Fruit fly (Drosophila melanogaster) whole organism, embryonic: ENCODE data around the gene CG43273.

ENCODE experiments used
- Antp ChIP-seq: fragments of 200-800 bp; sonication (Bioruptor generic); optimal IDR thresholded peaks from 3 replicates; lab custom pipeline; 2016; ENCODE audit warnings: missing biosample characterization, missing genetic modification characterization
- BEAF-32 ChIP-seq: fragments of 200-800 bp; sonication (Bioruptor generic); optimal IDR thresholded peaks from 3 replicates; lab custom pipeline; 2017; ENCODE audit warnings: missing biosample characterization, missing genetic modification characterization, mild to moderate bottlenecking, moderate library complexity, missing genetic modification reagents
- CG15601 ChIP-seq: fragments of 200-800 bp; sonication (Bioruptor generic); optimal IDR thresholded peaks from 3 replicates; lab custom pipeline; 2019; ENCODE audit warnings: missing biosample characterization, mild to moderate bottlenecking, missing genetic modification characterization, moderate library complexity
- CG16813 ChIP-seq: fragments of 200-800 bp; sonication (Bioruptor generic); IDR thresholded peaks from 3 replicates; pipeline ENCODE4 v1.3.6; 2022; ENCODE audit warnings: missing biosample characterization, missing genetic modification characterization; ENCODE audit not compliant: partially characterized antibody
- CG16863 ChIP-seq: fragments of 200-800 bp; sonication (Bioruptor generic); optimal IDR thresholded peaks from 3 replicates; lab custom pipeline; 2016; ENCODE audit warnings: missing biosample characterization, missing genetic modification characterization
- CG2202 ChIP-seq: fragments of 200-800 bp; sonication (Bioruptor generic); optimal IDR thresholded peaks from 2 replicates; lab custom pipeline; 2018; ENCODE audit warnings: missing biosample characterization, mild to moderate bottlenecking, missing genetic modification characterization
- CG2889 ChIP-seq: fragments of 200-800 bp; sonication (Bioruptor generic); IDR thresholded peaks from 3 replicates; pipeline ENCODE4 v1.3.6; 2022; ENCODE audit warnings: missing biosample characterization, missing genetic modification characterization
- CG30403 ChIP-seq: fragments of 200-800 bp; sonication (Bioruptor generic); optimal IDR thresholded peaks from 3 replicates; lab custom pipeline; 2016; ENCODE audit warnings: missing biosample characterization, missing genetic modification characterization
- CG31224 ChIP-seq: fragments of 200-800 bp; sonication (Bioruptor generic); IDR thresholded peaks from 2 replicates; pipeline ENCODE4 v1.3.6; 2022; ENCODE audit warnings: missing biosample characterization, missing genetic modification characterization
- CG42726 ChIP-seq: fragments of 200-800 bp; sonication (Bioruptor generic); IDR thresholded peaks from 2 replicates; pipeline ENCODE4 v1.3.6; 2022; ENCODE audit warnings: missing biosample characterization, missing genetic modification characterization; ENCODE audit not compliant: partially characterized antibody
- CG6689 ChIP-seq: fragments of 200-800 bp; sonication (Bioruptor generic); IDR thresholded peaks from 2 replicates; pipeline ENCODE4 v1.3.6; 2022; ENCODE audit warnings: missing biosample characterization, missing genetic modification characterization
- CG6813 ChIP-seq: fragments of 200-800 bp; sonication (Bioruptor generic); optimal IDR thresholded peaks from 2 replicates; lab custom pipeline; 2017; ENCODE audit warnings: missing biosample characterization, missing genetic modification characterization, mild to moderate bottlenecking, moderate library complexity, missing genetic modification reagents
- CG9727 ChIP-seq: fragments of 200-800 bp; sonication (Bioruptor generic); optimal IDR thresholded peaks from 3 replicates; lab custom pipeline; 2017; ENCODE audit warnings: missing biosample characterization, mild to moderate bottlenecking, missing genetic modification characterization
- CHES-1-like ChIP-seq: fragments of 200-800 bp; sonication (Bioruptor generic); optimal IDR thresholded peaks from 2 replicates; lab custom pipeline; 2016; ENCODE audit warnings: missing biosample characterization, missing genetic modification characterization
- Chrac-16 ChIP-seq: fragments of 200-800 bp; sonication (Bioruptor generic); optimal IDR thresholded peaks from 3 replicates; lab custom pipeline; 2016; ENCODE audit warnings: missing biosample characterization, missing genetic modification characterization
- Dref ChIP-seq: fragments of 200-800 bp; sonication (Bioruptor generic); IDR thresholded peaks from 2 replicates; pipeline ENCODE4 v1.3.6; 2022; ENCODE audit warnings: missing biosample characterization, missing genetic modification characterization
- ERR ChIP-seq: fragments of 200-800 bp; sonication (Bioruptor generic); optimal IDR thresholded peaks from 2 replicates; lab custom pipeline; 2016; ENCODE audit warnings: missing biosample characterization, missing genetic modification characterization
- Ets65A ChIP-seq: fragments of 200-800 bp; sonication (Bioruptor generic); peaks from one replicate; lab custom pipeline; 2016; ENCODE audit warnings: missing biosample characterization, missing genetic modification characterization
- HHEX ChIP-seq: fragments of 200-800 bp; sonication (Bioruptor generic); optimal IDR thresholded peaks from 3 replicates; lab custom pipeline; 2017; ENCODE audit warnings: missing biosample characterization, mild to moderate bottlenecking, missing genetic modification characterization, missing genetic modification reagents
- HLH3B ChIP-seq: fragments of 200-800 bp; sonication (Bioruptor generic); IDR thresholded peaks from 2 replicates; pipeline ENCODE4 v1.3.6; 2022; ENCODE audit warnings: missing biosample characterization, missing genetic modification characterization
- Kr ChIP-seq: fragments of 200-800 bp; sonication (Bioruptor generic); optimal IDR thresholded peaks from 2 replicates; lab custom pipeline; 2017; ENCODE audit warnings: missing biosample characterization, mild to moderate bottlenecking, missing genetic modification characterization
- Lhr ChIP-seq: fragments of 200-800 bp; sonication (Bioruptor generic); optimal IDR thresholded peaks from 3 replicates; lab custom pipeline; 2017; ENCODE audit warnings: mild to moderate bottlenecking, missing biosample characterization, missing genetic modification reagents, missing genetic modification characterization
- Oli ChIP-seq: fragments of 200-800 bp; sonication (Bioruptor generic); optimal IDR thresholded peaks from 2 replicates; lab custom pipeline; 2018; ENCODE audit warnings: missing biosample characterization, mild to moderate bottlenecking, missing genetic modification characterization, moderate library complexity
- Opbp ChIP-seq: fragments of 200-800 bp; sonication (Bioruptor generic); IDR thresholded peaks from 3 replicates; pipeline ENCODE4 v1.3.6; 2022; ENCODE audit warnings: missing biosample characterization, missing genetic modification characterization; ENCODE audit not compliant: partially characterized antibody
- Poxn ChIP-seq: fragments of 200-800 bp; sonication (Bioruptor generic); IDR thresholded peaks from 2 replicates; pipeline ENCODE4 v1.3.6; 2022; ENCODE audit warnings: missing biosample characterization, missing genetic modification characterization
- Rfx ChIP-seq: fragments of 200-800 bp; sonication (Bioruptor generic); IDR thresholded peaks from 2 replicates; pipeline ENCODE4 v1.3.6; 2022; ENCODE audit warnings: missing biosample characterization, missing genetic modification characterization
- amos ChIP-seq: fragments of 200-800 bp; sonication (Bioruptor generic); IDR thresholded peaks from 2 replicates; pipeline ENCODE4 v1.3.6; 2022; ENCODE audit warnings: missing biosample characterization, missing genetic modification characterization; ENCODE audit not compliant: partially characterized antibody
- bsh ChIP-seq, 2 experiments: fragments of 200-800 bp; sonication (Bioruptor generic); optimal IDR thresholded peaks; 2 replicates each; lab custom pipeline; 2017 to 2018; ENCODE audit warnings: mild to moderate bottlenecking in 2 of 2, missing biosample characterization in 2 of 2, missing genetic modification characterization in 2 of 2, moderate library complexity in 1 of 2
- caup ChIP-seq: fragments of 200-800 bp; sonication (Bioruptor generic); optimal IDR thresholded peaks from 3 replicates; lab custom pipeline; 2017; ENCODE audit warnings: missing biosample characterization, mild to moderate bottlenecking, missing genetic modification characterization, moderate library complexity; ENCODE audit not compliant: severe bottlenecking
- cg ChIP-seq: fragments of 200-800 bp; sonication (Bioruptor generic); optimal IDR thresholded peaks from 3 replicates; lab custom pipeline; 2019; ENCODE audit warnings: missing biosample characterization, mild to moderate bottlenecking, missing genetic modification characterization, moderate library complexity
- chn ChIP-seq: fragments of 200-800 bp; sonication (Bioruptor generic); optimal IDR thresholded peaks from 2 replicates; lab custom pipeline; 2016; ENCODE audit warnings: missing biosample characterization, missing genetic modification characterization
- dmrt11E ChIP-seq: fragments of 200-800 bp; sonication (Bioruptor generic); optimal IDR thresholded peaks from 3 replicates; lab custom pipeline; 2018; ENCODE audit warnings: missing biosample characterization, mild to moderate bottlenecking, missing genetic modification characterization, moderate library complexity
- dpn ChIP-seq, 2 experiments: fragments of 200-800 bp; sonication (Bioruptor generic); optimal IDR thresholded peaks; 3 replicates each; lab custom pipeline; 2016; ENCODE audit warnings: missing biosample characterization in 2 of 2, missing genetic modification characterization in 2 of 2
- ems ChIP-seq: fragments of 200-800 bp; sonication (Bioruptor generic); optimal IDR thresholded peaks from 3 replicates; lab custom pipeline; 2016; ENCODE audit warnings: missing biosample characterization, missing genetic modification characterization
- fd102C ChIP-seq: fragments of 200-800 bp; sonication (Bioruptor generic); optimal IDR thresholded peaks from 2 replicates; lab custom pipeline; 2018; ENCODE audit warnings: missing biosample characterization, mild to moderate bottlenecking, missing genetic modification characterization, moderate library complexity
- fd3F ChIP-seq: fragments of 200-800 bp; sonication (Bioruptor generic); optimal IDR thresholded peaks from 2 replicates; lab custom pipeline; 2018; ENCODE audit warnings: missing biosample characterization, mild to moderate bottlenecking, missing genetic modification characterization, moderate library complexity
- fd96Cb ChIP-seq: fragments of 200-800 bp; sonication (Bioruptor generic); optimal IDR thresholded peaks from 2 replicates; lab custom pipeline; 2018; ENCODE audit warnings: missing biosample characterization, mild to moderate bottlenecking, missing genetic modification characterization, moderate library complexity
- gce ChIP-seq: fragments of 200-800 bp; sonication (Bioruptor generic); IDR thresholded peaks from 3 replicates; pipeline ENCODE4 v1.3.6; 2022; ENCODE audit warnings: missing biosample characterization, missing genetic modification characterization
- gro ChIP-seq: fragments of 200-800 bp; sonication (Bioruptor generic); optimal IDR thresholded peaks from 2 replicates; lab custom pipeline; 2016; ENCODE audit warnings: missing biosample characterization, missing genetic modification characterization
- gsb ChIP-seq: fragments of 200-800 bp; sonication (Bioruptor generic); IDR thresholded peaks from 2 replicates; pipeline ENCODE4 v1.3.6; 2022; ENCODE audit warnings: missing biosample characterization, missing genetic modification characterization
- hbn ChIP-seq: fragments of 200-800 bp; sonication (Bioruptor generic); IDR thresholded peaks from 2 replicates; pipeline ENCODE4 v1.3.6; 2022; ENCODE audit warnings: missing biosample characterization, missing genetic modification characterization; ENCODE audit not compliant: partially characterized antibody
- mld ChIP-seq: fragments of 200-800 bp; sonication (Bioruptor generic); IDR thresholded peaks from 3 replicates; pipeline ENCODE4 v1.3.6; 2022; ENCODE audit warnings: missing biosample characterization, missing genetic modification characterization; ENCODE audit not compliant: partially characterized antibody
- p53 ChIP-seq: fragments of 200-800 bp; sonication (Bioruptor generic); optimal IDR thresholded peaks from 2 replicates; lab custom pipeline; 2016; ENCODE audit warnings: missing biosample characterization, missing genetic modification characterization
- sc ChIP-seq, 3 experiments: fragments of >200 bp in 2 of 3; fragments of 200-800 bp in 1 of 3; sonication (Bioruptor generic) in 1 of 3; optimal IDR thresholded peaks; 2 replicates in 2 of 3; 3 replicates in 1 of 3; lab custom pipeline; 2017; ENCODE audit warnings: mild to moderate bottlenecking in 1 of 3, missing biosample characterization in 1 of 3, missing genetic modification characterization in 1 of 3, missing genetic modification reagents in 1 of 3
- so ChIP-seq: fragments of 200-800 bp; sonication (Bioruptor generic); IDR thresholded peaks from 3 replicates; pipeline ENCODE4 v1.3.6; 2022; ENCODE audit warnings: missing biosample characterization, missing genetic modification characterization
- vfl ChIP-seq: fragments of 200-800 bp; sonication (Bioruptor generic); optimal IDR thresholded peaks from 2 replicates; lab custom pipeline; 2016; ENCODE audit warnings: missing biosample characterization, missing genetic modification characterization
- vvl ChIP-seq: fragments of 200-800 bp; sonication (Bioruptor generic); IDR thresholded peaks from 2 replicates; pipeline ENCODE4 v1.3.6; 2022; ENCODE audit warnings: missing biosample characterization, missing genetic modification characterization

Gene CG43273

DNA sequence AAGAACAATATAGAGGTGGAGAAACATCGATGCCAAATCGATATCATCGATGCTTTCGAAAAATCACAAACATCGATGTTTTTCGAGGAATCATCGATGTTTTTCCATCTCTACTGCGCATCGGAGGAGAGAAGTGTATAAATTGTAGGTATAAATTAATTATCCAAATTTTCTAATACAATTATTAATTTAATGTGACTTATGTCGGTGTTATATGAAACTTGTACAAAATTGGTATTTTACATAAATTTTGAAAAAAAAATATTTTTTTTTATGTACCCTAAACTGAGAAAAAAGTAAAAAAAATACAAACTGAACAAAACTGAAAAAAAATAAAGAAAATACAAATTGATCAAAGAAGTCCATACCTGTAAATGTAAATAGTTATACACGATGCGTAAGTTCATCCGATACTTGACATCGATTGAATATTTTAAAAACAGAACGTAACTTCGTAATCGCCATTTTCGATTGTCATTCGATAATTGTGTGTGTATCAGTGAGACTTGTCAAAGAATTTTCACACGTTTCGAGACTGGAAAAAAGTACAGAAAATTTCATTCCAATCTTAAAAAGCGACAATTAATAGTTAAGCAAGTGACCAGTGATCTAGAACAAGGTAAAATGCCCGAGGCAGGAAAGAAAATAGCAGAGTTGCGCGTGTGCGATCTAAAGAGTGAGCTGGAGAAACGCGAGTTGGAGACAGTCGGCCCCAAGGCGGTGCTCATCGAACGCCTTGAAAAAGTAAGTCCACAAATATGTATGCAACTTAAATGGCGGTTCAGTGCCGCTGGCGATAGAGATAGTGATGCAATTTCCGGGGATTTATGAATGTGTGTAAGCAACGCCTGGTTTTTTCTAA, 12.9 kb upstream of the CG43273 start, which contains the start of the genes CG5808 and Saf-B (continued):
- TF ChIP-seq dpn (GFP tag; optimal IDR thresholded peaks at IDR 0.05; lab: Kevin White, UChicago) = peak in 1 of 2 experiments; percentile 32
- TF ChIP-seq Poxn (GFP tag; lab: Robert Waterston, UW) = no peak
- no peak for TF ChIP-seq fd102C (GFP tag; lab: Kevin White, UChicago)
- TF ChIP-seq sc (optimal IDR thresholded peaks at IDR 0.05; lab: Kevin White, UChicago) = no peak
- no peak for TF ChIP-seq sc (GFP tag; optimal IDR thresholded peaks at IDR 0.05; lab: Kevin White, UChicago)
- peak; percentile 31; the same call in 1 of the 2 replicates for TF ChIP-seq HLH3B (GFP tag; lab: Robert Waterston, UW)
- TF ChIP-seq CG31224 (GFP tag; lab: Robert Waterston, UW) = peak; percentile 43; the same call in 1 of the 2 replicates
- TF ChIP-seq vvl (GFP tag; lab: Robert Waterston, UW) = peak; percentile 68
- TF ChIP-seq gsb = no peak
- TF ChIP-seq Ets65A = peak; percentile 93
- no peak for TF ChIP-seq bsh (GFP tag; optimal IDR thresholded peaks at IDR 0.05; lab: Kevin White, UChicago)
- no peak for TF ChIP-seq CG16863
- TF ChIP-seq CG6813 (GFP tag; lab: Kevin White, UChicago) = no peak
- no peak for TF ChIP-seq p53 (GFP tag; lab: Kevin White, UChicago)
- peak; percentile 70 for TF ChIP-seq CG6689
- TF ChIP-seq chn = no peak
- peak; percentile 38 for TF ChIP-seq fd96Cb (tag; lab: Kevin White, UChicago)
- TF ChIP-seq ERR (GFP tag; lab: Kevin White, UChicago) = no peak
- TF ChIP-seq cg (GFP tag; lab: Kevin White, UChicago) = no peak
- TF ChIP-seq gro (GFP tag; lab: Kevin White, UChicago) = no peak
- peak; percentile 76 for TF ChIP-seq amos (GFP tag; lab: Robert Waterston, UW)
- TF ChIP-seq CG42726 = 0 out of 2 replicates have a peak, but pooled peaks have one; percentile 32
- no peak for TF ChIP-seq Kr (GFP tag; lab: Kevin White, UChicago)
- no peak for TF ChIP-seq gce (GFP tag; lab: Robert Waterston, UW)
- no peak for TF ChIP-seq CG2202 (tag; lab: Kevin White, UChicago)
- no peak for TF ChIP-seq Antp (GFP tag; lab: Kevin White, UChicago)
- peak; percentile 87 for TF ChIP-seq BEAF-32 (GFP tag; lab: Kevin White, UChicago)
- peak; percentile 29 for TF ChIP-seq dmrt11E
- TF ChIP-seq CG9727 (GFP tag; lab: Kevin White, UChicago) = peak; percentile 76
- TF ChIP-seq CG16813 = peak; percentile 90
- TF ChIP-seq mld (GFP tag; lab: Robert Waterston, UW) = peak; percentile 50; the same call in 2 of the 3 replicates
- no peak for TF ChIP-seq CG15601
- no peak for TF ChIP-seq ems (GFP tag; lab: Kevin White, UChicago)
- TF ChIP-seq fd3F (GFP tag; lab: Kevin White, UChicago) = no peak
- TF ChIP-seq Dref (GFP tag; lab: Robert Waterston, UW) = peak; percentile 82
- TF ChIP-seq vfl (GFP tag; lab: Kevin White, UChicago) = no peak
- peak; percentile 57 for TF ChIP-seq CG30403 (GFP tag; lab: Kevin White, UChicago)
- no peak for TF ChIP-seq caup
- no peak for TF ChIP-seq HHEX (GFP tag; lab: Kevin White, UChicago)
- peak; percentile 13 for TF ChIP-seq Oli (tag; lab: Kevin White, UChicago)
- peak; percentile 53; the same call in 1 of the 2 replicates for TF ChIP-seq Rfx (GFP tag; lab: Robert Waterston, UW)
- TF ChIP-seq Opbp (GFP tag; lab: Robert Waterston, UW) = peak; percentile 80
- TF ChIP-seq Chrac-16 = peak; percentile 4
- TF ChIP-seq Lhr = peak; percentile 59
- no peak for TF ChIP-seq CG2889 (GFP tag; lab: Robert Waterston, UW)
- no peak for TF ChIP-seq so
- TF ChIP-seq hbn (GFP tag; lab: Robert Waterston, UW) = peak; percentile 67
- no peak for TF ChIP-seq CHES-1-like (GFP tag; lab: Kevin White, UChicago)
